Worm (Caenorhabditis elegans) whole organism, early embryonic: Measurements from ENCODE around the gene rgs-10.

ENCODE experiments used
- B0310.2 ChIP-seq: sonication (generic microtip); optimal IDR thresholded peaks from 2 replicates; lab custom pipeline; 2016; ENCODE audit warnings: mild to moderate bottlenecking, missing genetic modification characterization, missing compliant biosample characterization
- F13C5.2 ChIP-seq: sonication (generic microtip); optimal IDR thresholded peaks from 2 replicates; lab custom pipeline; 2017; ENCODE audit warnings: mild to moderate bottlenecking, missing genetic modification characterization, inconsistent platforms, missing compliant biosample characterization
- aly-1 ChIP-seq: sonication (generic microtip); optimal IDR thresholded peaks from 2 replicates; lab custom pipeline; 2016; ENCODE audit warnings: missing genetic modification characterization, missing compliant biosample characterization
- ama-1 ChIP-seq: fragments of 150-350 bp; optimal IDR thresholded peaks from 2 replicates; lab custom pipeline; 2014
- ceh-36 ChIP-seq: sonication (generic microtip); optimal IDR thresholded peaks from 2 replicates; lab custom pipeline; 2016; ENCODE audit warnings: missing genetic modification characterization, inconsistent platforms, missing compliant biosample characterization
- flt-1 ChIP-seq: fragments of 200-800 bp; sonication (Bioruptor generic); IDR thresholded peaks from 2 replicates; pipeline ENCODE4 v1.3.6; 2022; ENCODE audit warnings: missing genetic modification characterization, missing compliant biosample characterization
- hmbx-1 ChIP-seq: sonication (generic microtip); optimal IDR thresholded peaks from 2 replicates; lab custom pipeline; 2016; ENCODE audit warnings: mild to moderate bottlenecking, missing genetic modification characterization, missing compliant biosample characterization
- hmg-4 ChIP-seq: fragments of 200-800 bp; sonication (Bioruptor generic); optimal IDR thresholded peaks from 2 replicates; lab custom pipeline; 2018; ENCODE audit warnings: mild to moderate bottlenecking, missing genetic modification characterization, missing compliant biosample characterization
- sea-1 ChIP-seq: fragments of 200-800 bp; sonication (Bioruptor generic); conservative IDR thresholded peaks from 2 replicates; pipeline ENCODE4 v1.3.6; 2022; ENCODE audit warnings: missing genetic modification characterization, missing compliant biosample characterization

ce11 chrX:14973085-14973484 lies 10.5 kb downstream of the rgs-10 start:
- TF ChIP-seq flt-1 (GFP tag; lab: Robert Waterston, UW) (no peak), ama-1 (lab: Kevin White, UChicago) (no peak), hmbx-1 (tag; lab: Kevin White, UChicago) (no peak), aly-1 (tag; lab: Kevin White, UChicago) (no peak), hmg-4 (no peak), ceh-36 (tag; lab: Kevin White, UChicago) (no peak), sea-1 (GFP tag; lab: Robert Waterston, UW) (no peak), F13C5.2 (no peak), B0310.2 (tag; lab: Kevin White, UChicago) (no peak)
